Fruit fly (Drosophila melanogaster) whole organism, embryonic: ENCODE measurements around the gene CG16734.
"Not testable (repeated sequence)": the region's sequence is repeated elsewhere in the genome, so short reads cannot be mapped to it uniquely, and the experiment has no call there.

ENCODE experiments used
- B-H2 ChIP-seq: fragments of 200-800 bp; sonication (Bioruptor generic); optimal IDR thresholded peaks from 2 replicates; lab custom pipeline; 2018; ENCODE audit warnings: missing biosample characterization, mild to moderate bottlenecking, missing genetic modification characterization
- CG10147 ChIP-seq: fragments of 200-800 bp; sonication (Bioruptor generic); optimal IDR thresholded peaks from 2 replicates; lab custom pipeline; 2019; ENCODE audit warnings: missing biosample characterization, mild to moderate bottlenecking, missing genetic modification characterization, moderate library complexity
- CG10543 ChIP-seq: fragments of 200-800 bp; sonication (Bioruptor generic); optimal IDR thresholded peaks from 3 replicates; lab custom pipeline; 2017; ENCODE audit warnings: missing biosample characterization, mild to moderate bottlenecking, missing genetic modification characterization, moderate library complexity
- CG11504 ChIP-seq: fragments of 200-800 bp; sonication (Bioruptor generic); optimal IDR thresholded peaks from 3 replicates; lab custom pipeline; 2019; ENCODE audit warnings: missing biosample characterization, mild to moderate bottlenecking, missing genetic modification characterization, moderate library complexity
- CG12391 ChIP-seq: fragments of 200-800 bp; sonication (Bioruptor generic); optimal IDR thresholded peaks from 3 replicates; lab custom pipeline; 2018; ENCODE audit warnings: missing biosample characterization, mild to moderate bottlenecking, missing genetic modification characterization, moderate library complexity
- CG17361 ChIP-seq: fragments of 200-800 bp; sonication (Bioruptor generic); IDR thresholded peaks from 3 replicates; pipeline ENCODE4 v1.3.6; 2022; ENCODE audit warnings: missing biosample characterization, missing genetic modification characterization
- CG17802 ChIP-seq: fragments of 200-800 bp; sonication (Bioruptor generic); optimal IDR thresholded peaks from 2 replicates; lab custom pipeline; 2018; ENCODE audit warnings: missing biosample characterization, mild to moderate bottlenecking, missing genetic modification characterization, moderate library complexity
- CG2199 ChIP-seq: fragments of 200-800 bp; sonication (Bioruptor generic); IDR thresholded peaks from 3 replicates; pipeline ENCODE4 v1.3.6; 2022; ENCODE audit warnings: missing biosample characterization, missing genetic modification characterization
- CG31224 ChIP-seq: fragments of 200-800 bp; sonication (Bioruptor generic); IDR thresholded peaks from 2 replicates; pipeline ENCODE4 v1.3.6; 2022; ENCODE audit warnings: missing biosample characterization, missing genetic modification characterization
- CG4360 ChIP-seq: fragments of 200-800 bp; sonication (Bioruptor generic); IDR thresholded peaks from 2 replicates; pipeline ENCODE4 v1.3.6; 2022; ENCODE audit warnings: missing biosample characterization, missing genetic modification characterization
- CG6654 ChIP-seq: fragments of 200-800 bp; sonication (Bioruptor generic); optimal IDR thresholded peaks from 2 replicates; lab custom pipeline; 2017; ENCODE audit warnings: missing biosample characterization, mild to moderate bottlenecking, missing genetic modification characterization
- CG7357 ChIP-seq: fragments of 200-800 bp; sonication (Bioruptor generic); IDR thresholded peaks from 3 replicates; pipeline ENCODE4 v1.3.6; 2022; ENCODE audit warnings: missing biosample characterization, missing genetic modification characterization
- CG7839 ChIP-seq: fragments of 200-800 bp; sonication (Bioruptor generic); optimal IDR thresholded peaks from 3 replicates; lab custom pipeline; 2018; ENCODE audit warnings: missing biosample characterization, mild to moderate bottlenecking, missing genetic modification characterization, moderate library complexity
- CTCF ChIP-seq: fragments of 200-800 bp; sonication (Bioruptor generic); optimal IDR thresholded peaks from 2 replicates; lab custom pipeline; 2017; ENCODE audit warnings: missing biosample characterization, mild to moderate bottlenecking, missing genetic modification characterization, moderate library complexity
- Chrac-16 ChIP-seq: fragments of 200-800 bp; sonication (Bioruptor generic); optimal IDR thresholded peaks from 3 replicates; lab custom pipeline; 2016; ENCODE audit warnings: missing biosample characterization, missing genetic modification characterization
- D19A ChIP-seq: fragments of 200-800 bp; optimal IDR thresholded peaks from 3 replicates; lab custom pipeline; 2019; ENCODE audit warnings: missing biosample characterization, mild to moderate bottlenecking, missing genetic modification characterization, moderate library complexity
- Deaf1 ChIP-seq: fragments of 200-800 bp; optimal IDR thresholded peaks from 3 replicates; lab custom pipeline; 2019; ENCODE audit warnings: missing biosample characterization, mild to moderate bottlenecking, missing genetic modification characterization, moderate library complexity
- Drgx ChIP-seq: fragments of 200-800 bp; sonication (Bioruptor generic); IDR thresholded peaks from 2 replicates; pipeline ENCODE4 v1.3.6; 2022; ENCODE audit warnings: missing biosample characterization, missing genetic modification characterization
- Hmx ChIP-seq: fragments of 200-800 bp; sonication (Bioruptor generic); optimal IDR thresholded peaks from 2 replicates; lab custom pipeline; 2016; ENCODE audit warnings: missing biosample characterization, missing genetic modification characterization
- Med ChIP-seq: fragments of 200-800 bp; sonication (Bioruptor generic); peaks from one replicate; lab custom pipeline; 2016; ENCODE audit warnings: missing biosample characterization, missing genetic modification characterization, mild to moderate bottlenecking, inconsistent platforms, moderate library complexity
- Mrtf ChIP-seq: fragments of 200-800 bp; sonication (Bioruptor generic); IDR thresholded peaks from 3 replicates; pipeline ENCODE4 v1.3.6; 2022; ENCODE audit warnings: missing biosample characterization, missing genetic modification characterization
- Pdp1 ChIP-seq, 2 experiments: fragments of 200-800 bp; sonication (Bioruptor generic); optimal IDR thresholded peaks; 3 replicates each; lab custom pipeline; 2016; ENCODE audit warnings: missing biosample characterization in 2 of 2, missing genetic modification characterization in 2 of 2, mild to moderate bottlenecking in 1 of 2, moderate library complexity in 1 of 2
- Six4 ChIP-seq: fragments of 200-800 bp; sonication (Bioruptor generic); optimal IDR thresholded peaks from 2 replicates; lab custom pipeline; 2016; ENCODE audit warnings: missing biosample characterization, missing genetic modification characterization
- YL-1 ChIP-seq: fragments of 200-800 bp; sonication (Bioruptor generic); optimal IDR thresholded peaks from 3 replicates; lab custom pipeline; 2017; ENCODE audit warnings: missing biosample characterization, mild to moderate bottlenecking, missing genetic modification characterization
- abd-A ChIP-seq: fragments of 200-800 bp; sonication (Bioruptor generic); optimal IDR thresholded peaks from 3 replicates; lab custom pipeline; 2019; ENCODE audit warnings: missing biosample characterization, mild to moderate bottlenecking, missing genetic modification characterization, moderate library complexity
- bcd ChIP-seq: fragments of 200-800 bp; sonication (Bioruptor generic); optimal IDR thresholded peaks from 2 replicates; lab custom pipeline; 2017; ENCODE audit warnings: missing biosample characterization, mild to moderate bottlenecking, missing genetic modification characterization
- bigmax ChIP-seq: fragments of 200-800 bp; sonication (Bioruptor generic); optimal IDR thresholded peaks from 2 replicates; lab custom pipeline; 2018; ENCODE audit warnings: missing biosample characterization, mild to moderate bottlenecking, missing genetic modification characterization
- bowl ChIP-seq: fragments of 200-800 bp; sonication (Bioruptor generic); IDR thresholded peaks from 2 replicates; pipeline ENCODE4 v1.3.6; 2022; ENCODE audit warnings: missing biosample characterization, missing genetic modification characterization
- bsh ChIP-seq, 2 experiments: fragments of 200-800 bp; sonication (Bioruptor generic); optimal IDR thresholded peaks; 2 replicates each; lab custom pipeline; 2017 to 2018; ENCODE audit warnings: mild to moderate bottlenecking in 2 of 2, missing biosample characterization in 2 of 2, missing genetic modification characterization in 2 of 2, moderate library complexity in 1 of 2
- chinmo ChIP-seq: fragments of 200-800 bp; sonication (Bioruptor generic); IDR thresholded peaks from 4 replicates; pipeline ENCODE4 v1.3.6; 2022; ENCODE audit warnings: missing biosample characterization, missing genetic modification characterization; ENCODE audit not compliant: partially characterized antibody
- crol ChIP-seq: fragments of 200-800 bp; sonication (Bioruptor generic); IDR thresholded peaks from 2 replicates; pipeline ENCODE4 v1.3.6; 2022; ENCODE audit warnings: missing biosample characterization, missing genetic modification characterization
- dimm ChIP-seq: fragments of 200-800 bp; sonication (Bioruptor generic); IDR thresholded peaks from 2 replicates; pipeline ENCODE4 v1.3.6; 2022; ENCODE audit warnings: missing biosample characterization, missing genetic modification characterization
- hkb ChIP-seq, 2 experiments: fragments of 200-800 bp in 1 of 2; fragments of >200 bp in 1 of 2; sonication (Bioruptor generic) in 1 of 2; IDR thresholded peaks in 1 of 2; optimal IDR thresholded peaks in 1 of 2; 2 replicates each; pipeline versions ENCODE4 v1.3.6 to Lab custom; 2017 to 2022; ENCODE audit warnings: missing biosample characterization in 1 of 2, missing genetic modification characterization in 1 of 2
- jigr1 ChIP-seq: fragments of 200-800 bp; sonication (Bioruptor generic); IDR thresholded peaks from 3 replicates; pipeline ENCODE4 v1.3.6; 2022; ENCODE audit warnings: missing biosample characterization, missing genetic modification characterization
- pan ChIP-seq, 4 experiments: fragments of >200 bp in 3 of 4; fragments of 200-800 bp in 1 of 4; sonication (Bioruptor generic) in 1 of 4; optimal IDR thresholded peaks in 3 of 4; IDR thresholded peaks in 1 of 4; 2 replicates each; pipeline versions ENCODE4 v1.3.6 to Lab custom; 2017 to 2022; ENCODE audit warnings: missing biosample characterization in 2 of 4, missing genetic modification characterization in 2 of 4, mixed read lengths in 1 of 4
- pzg ChIP-seq: fragments of 200-800 bp; sonication (Bioruptor generic); optimal IDR thresholded peaks from 3 replicates; lab custom pipeline; 2018; ENCODE audit warnings: missing biosample characterization, mild to moderate bottlenecking, missing genetic modification characterization, moderate library complexity
- rib ChIP-seq: fragments of 200-800 bp; sonication (Bioruptor generic); IDR thresholded peaks from 2 replicates; pipeline ENCODE4 v1.3.6; 2022; ENCODE audit warnings: missing biosample characterization, missing genetic modification characterization
- scrt ChIP-seq: fragments of 200-800 bp; sonication (Bioruptor generic); optimal IDR thresholded peaks from 2 replicates; lab custom pipeline; 2018; ENCODE audit warnings: missing biosample characterization, mild to moderate bottlenecking, missing genetic modification characterization, moderate library complexity
- sd ChIP-seq: fragments of 200-800 bp; sonication (Bioruptor generic); optimal IDR thresholded peaks from 3 replicates; lab custom pipeline; 2018; ENCODE audit warnings: missing biosample characterization, mild to moderate bottlenecking, missing genetic modification characterization, moderate library complexity
- sens ChIP-seq: fragments of 200-800 bp; sonication (Bioruptor generic); peaks from one replicate; lab custom pipeline; 2016; ENCODE audit warnings: missing biosample characterization, missing genetic modification characterization
- slbo ChIP-seq: fragments of 200-800 bp; sonication (Bioruptor generic); IDR thresholded peaks from 2 replicates; pipeline ENCODE4 v1.3.6; 2022; ENCODE audit warnings: missing biosample characterization, missing genetic modification characterization
- toy ChIP-seq: fragments of 200-800 bp; sonication (Bioruptor generic); IDR thresholded peaks from 2 replicates; pipeline ENCODE4 v1.3.6; 2022; ENCODE audit warnings: missing biosample characterization, missing genetic modification characterization
- vvl ChIP-seq: fragments of 200-800 bp; sonication (Bioruptor generic); IDR thresholded peaks from 2 replicates; pipeline ENCODE4 v1.3.6; 2022; ENCODE audit warnings: missing biosample characterization, missing genetic modification characterization

The CG16734 gene

dm6 chr3R:9234756-9235255 lies 20.0 kb upstream of the CG16734 start:
- TF ChIP-seq bsh (GFP tag; optimal IDR thresholded peaks at IDR 0.05; lab: Kevin White, UChicago) (peak in 1 of 2 experiments; percentile 2), bcd (GFP tag; lab: Kevin White, UChicago) (no peak), CG10147 (no peak), B-H2 (no peak), sd (tag; lab: Kevin White, UChicago) (peak; percentile 66), Mrtf (GFP tag; lab: Robert Waterston, UW) (no peak), CG11504 (tag; lab: Kevin White, UChicago) (peak; percentile 1), CG31224 (GFP tag; lab: Robert Waterston, UW) (peak; percentile 31; the same call in 1 of the 2 replicates), YL-1 (GFP tag; lab: Kevin White, UChicago) (no peak), CG17361 (0 out of 3 replicates have a peak, but pooled peaks have one; percentile 8), CG17802 (tag; lab: Kevin White, UChicago) (no peak), Pdp1 (GFP tag; optimal IDR thresholded peaks at IDR 0.05; lab: Kevin White, UChicago) (peak in 1 of 2 experiments; percentile 32), CG6654 (GFP tag; lab: Kevin White, UChicago) (no peak), Chrac-16 (no peak), CG7839 (tag; lab: Kevin White, UChicago) (peak; percentile 2), slbo (peak; percentile 34; the same call in 1 of the 2 replicates), abd-A (tag; lab: Kevin White, UChicago) (peak; percentile 78), CG12391 (tag; lab: Kevin White, UChicago) (peak; percentile 1), bowl (GFP tag; lab: Robert Waterston, UW) (no peak), rib (GFP tag; lab: Robert Waterston, UW) (no peak), Hmx (GFP tag; lab: Kevin White, UChicago) (no peak), jigr1 (GFP tag; lab: Robert Waterston, UW) (no peak), pzg (no peak), crol (peak; percentile 79), hkb (optimal IDR thresholded peaks at IDR 0.05; lab: Kevin White, UChicago) (no peak), hkb (GFP tag; IDR thresholded peaks at IDR 0.05; lab: Robert Waterston, UW) (0 out of 2 replicates have a peak, but pooled peaks have one; percentile 11), sens (peak; percentile 19), dimm (GFP tag; lab: Robert Waterston, UW) (no peak), CG2199 (GFP tag; lab: Robert Waterston, UW) (peak; percentile 83; the same call in 2 of the 3 replicates), toy (no peak), Six4 (no peak), CG7357 (GFP tag; lab: Robert Waterston, UW) (0 out of 3 replicates have a peak, but pooled peaks have one; percentile 22)

DNA sequence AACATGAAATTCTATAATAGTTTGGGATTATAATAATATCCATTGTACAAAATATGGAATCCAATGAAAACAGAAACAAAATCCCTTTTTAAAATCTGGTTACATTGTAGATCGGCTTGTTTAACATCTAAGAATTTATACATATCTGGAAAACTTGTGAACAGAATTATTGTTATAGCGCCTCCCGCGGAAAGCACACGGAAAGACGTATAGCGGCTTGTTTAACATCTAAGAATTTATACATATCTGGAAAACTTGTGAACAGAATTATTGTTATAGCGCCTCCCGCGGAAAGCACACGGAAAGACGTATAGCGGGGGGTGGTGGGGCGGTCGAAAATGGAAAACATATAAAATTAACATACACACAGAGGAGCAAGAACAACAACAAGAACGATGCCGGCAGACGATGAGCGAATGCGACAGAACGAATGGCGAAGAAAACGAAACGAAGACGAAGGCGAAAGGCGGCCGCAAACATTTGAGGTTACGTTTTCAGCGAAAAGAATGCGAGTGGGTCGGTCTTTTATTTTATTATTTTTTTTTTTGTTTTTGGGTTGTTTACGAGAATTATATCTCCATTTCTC lies 19.3 kb upstream of the CG16734 start:
- TF ChIP-seq Drgx (GFP tag; lab: Robert Waterston, UW) (0 out of 2 replicates have a peak, but pooled peaks have one; percentile 30), CG10543 (peak; percentile 11), bigmax (GFP tag; lab: Kevin White, UChicago) (peak; percentile 83), rib (GFP tag; lab: Robert Waterston, UW) (peak; percentile 44; the same call in 1 of the 2 replicates), D19A (tag; lab: Kevin White, UChicago) (peak; percentile 26), scrt (GFP tag; lab: Kevin White, UChicago) (peak; percentile 1), sens (peak; percentile 68), chinmo (GFP tag; lab: Robert Waterston, UW) (0 out of 4 replicates have a peak, but pooled peaks have one; percentile 62), Med (GFP tag; lab: Kevin White, UChicago) (peak; percentile 65), CTCF (GFP tag; lab: Kevin White, UChicago) (peak; percentile 77), pan (GFP tag; optimal IDR thresholded peaks at IDR 0.05 in 1 of 2, IDR thresholded peaks at IDR 0.05 in 1 of 2) (peak in 1 of 2 experiments; percentile 20), sd (tag; lab: Kevin White, UChicago) (peak; percentile 63), vvl (GFP tag; lab: Robert Waterston, UW) (peak; percentile 14; the same call in 1 of the 2 replicates), CG4360 (peak; percentile 53; the same call in 1 of the 2 replicates), abd-A (tag; lab: Kevin White, UChicago) (peak; percentile 26), crol (peak; percentile 72), Deaf1 (tag; lab: Kevin White, UChicago) (peak; percentile 32)
- not testable (repeated sequence) for TF ChIP-seq pan (optimal IDR thresholded peaks at IDR 0.05; lab: Kevin White, UChicago)
- TF ChIP-seq, all 482 proteins: peak for 17; not testable (repeated sequence) for 465
